Worm (Caenorhabditis elegans): Measurements from ENCODE around the gene trp-2.

DNA sequence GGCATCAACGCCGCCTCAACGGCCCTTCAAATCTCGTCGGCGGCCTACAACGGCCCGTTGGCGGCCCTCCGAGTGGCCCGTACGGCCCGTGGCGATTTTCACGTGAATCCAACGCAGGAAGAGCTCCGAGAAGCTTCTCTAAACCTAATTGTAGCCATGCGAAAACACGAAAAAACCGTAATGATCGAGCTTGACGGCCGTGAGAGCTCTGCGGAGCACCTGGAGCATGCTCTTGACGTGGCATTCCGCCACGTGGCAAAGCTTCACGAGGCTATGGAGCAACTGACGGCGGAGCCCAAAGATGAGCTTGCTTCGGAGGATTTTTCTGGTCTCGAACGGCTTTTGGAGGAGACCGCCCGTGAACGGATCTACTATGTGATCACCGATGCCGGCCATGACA lies 48.4 kb downstream of the trp-2 start:
- TF ChIP-seq sptf-1 (tag; optimal IDR thresholded peaks at IDR 0.05): no peak
- TF ChIP-seq sem-2 (GFP tag; optimal IDR thresholded peaks at IDR 0.05): no peak
- no peak for TF ChIP-seq nhr-237 (tag; optimal IDR thresholded peaks at IDR 0.05)
- no peak for TF ChIP-seq ces-1 (GFP tag; optimal IDR thresholded peaks at IDR 0.05)
- TF ChIP-seq lin-13 (tag; optimal IDR thresholded peaks at IDR 0.05): no peak
- TF ChIP-seq nhr-28 (tag; optimal IDR thresholded peaks at IDR 0.05): no peak
- no peak for TF ChIP-seq elt-3 (tag; optimal IDR thresholded peaks at IDR 0.05)
- TF ChIP-seq nhr-76 (tag; optimal IDR thresholded peaks at IDR 0.05): no peak
- TF ChIP-seq zip-8 (tag; optimal IDR thresholded peaks at IDR 0.05): no peak
- no peak for TF ChIP-seq lsy-2 (tag; optimal IDR thresholded peaks at IDR 0.05)
